Fruit fly (Drosophila melanogaster) whole organism, embryonic: ENCODE data around the gene CG32189.
A peak's percentile ranks its signal among the peaks of the same experiment; 100 is the strongest.

Source experiments
- BEAF-32 ChIP-seq: fragments of 200-800 bp; sonication (Bioruptor generic); optimal IDR thresholded peaks from 3 replicates; lab custom pipeline; 2017; ENCODE audit warnings: missing biosample characterization, missing genetic modification characterization, mild to moderate bottlenecking, moderate library complexity, missing genetic modification reagents
- CG10209 ChIP-seq: fragments of 200-800 bp; sonication (Bioruptor generic); optimal IDR thresholded peaks from 3 replicates; lab custom pipeline; 2017; ENCODE audit warnings: missing biosample characterization, mild to moderate bottlenecking, missing genetic modification characterization, missing genetic modification reagents
- CG13296 ChIP-seq: fragments of 200-800 bp; sonication (Bioruptor generic); optimal IDR thresholded peaks from 3 replicates; lab custom pipeline; 2018; ENCODE audit warnings: missing biosample characterization, mild to moderate bottlenecking, missing genetic modification characterization
- CG14860 ChIP-seq: fragments of 200-800 bp; sonication (Bioruptor generic); IDR thresholded peaks from 3 replicates; pipeline ENCODE4 v1.3.6; 2022; ENCODE audit warnings: missing biosample characterization, missing genetic modification characterization; ENCODE audit not compliant: partially characterized antibody
- CG15269 ChIP-seq: fragments of 200-800 bp; sonication (Bioruptor generic); optimal IDR thresholded peaks from 2 replicates; lab custom pipeline; 2018; ENCODE audit warnings: missing biosample characterization, mild to moderate bottlenecking, missing genetic modification characterization, moderate library complexity
- CG17912 ChIP-seq: fragments of 200-800 bp; sonication (Bioruptor generic); optimal IDR thresholded peaks from 2 replicates; lab custom pipeline; 2018; ENCODE audit warnings: missing biosample characterization, mild to moderate bottlenecking, missing genetic modification characterization
- CG18599 ChIP-seq: fragments of 200-800 bp; sonication (Bioruptor generic); optimal IDR thresholded peaks from 3 replicates; lab custom pipeline; 2017; ENCODE audit warnings: missing biosample characterization, missing genetic modification characterization, mild to moderate bottlenecking, moderate library complexity, missing genetic modification reagents
- CG2202 ChIP-seq: fragments of 200-800 bp; sonication (Bioruptor generic); optimal IDR thresholded peaks from 2 replicates; lab custom pipeline; 2018; ENCODE audit warnings: missing biosample characterization, mild to moderate bottlenecking, missing genetic modification characterization
- CG2875 ChIP-seq: fragments of 200-800 bp; sonication (Bioruptor generic); optimal IDR thresholded peaks from 2 replicates; lab custom pipeline; 2017; ENCODE audit warnings: missing biosample characterization, mild to moderate bottlenecking, missing genetic modification characterization, missing genetic modification reagents
- CG32767 ChIP-seq: fragments of 200-800 bp; sonication (Bioruptor generic); IDR thresholded peaks from 2 replicates; pipeline ENCODE4 v1.3.6; 2022; ENCODE audit warnings: missing biosample characterization, missing genetic modification characterization
- CG3726 ChIP-seq: fragments of 200-800 bp; sonication (Bioruptor generic); IDR thresholded peaks from 3 replicates; pipeline ENCODE4, ENCODE4 v1.3.6; 2022; ENCODE audit warnings: missing biosample characterization, missing genetic modification characterization
- CG42726 ChIP-seq: fragments of 200-800 bp; sonication (Bioruptor generic); IDR thresholded peaks from 2 replicates; pipeline ENCODE4 v1.3.6; 2022; ENCODE audit warnings: missing biosample characterization, missing genetic modification characterization; ENCODE audit not compliant: partially characterized antibody
- CG8924 ChIP-seq: fragments of 200-800 bp; optimal IDR thresholded peaks from 3 replicates; lab custom pipeline; 2019; ENCODE audit warnings: missing biosample characterization, mild to moderate bottlenecking, missing genetic modification characterization, moderate library complexity
- D19B ChIP-seq: fragments of 200-800 bp; sonication (Bioruptor generic); optimal IDR thresholded peaks from 2 replicates; lab custom pipeline; 2017; ENCODE audit warnings: missing biosample characterization, mild to moderate bottlenecking, missing genetic modification characterization
- Dip3 ChIP-seq: fragments of 200-800 bp; sonication (Bioruptor generic); optimal IDR thresholded peaks from 3 replicates; lab custom pipeline; 2016; ENCODE audit warnings: missing biosample characterization, missing genetic modification characterization
- Gsc ChIP-seq: fragments of 200-800 bp; sonication (Bioruptor generic); IDR thresholded peaks from 2 replicates; pipeline ENCODE4 v1.3.6; 2022; ENCODE audit warnings: missing biosample characterization, missing genetic modification characterization
- HmgD ChIP-seq: fragments of 200-800 bp; sonication (Bioruptor generic); optimal IDR thresholded peaks from 3 replicates; lab custom pipeline; 2016; ENCODE audit warnings: missing biosample characterization, missing genetic modification characterization
- Hmx ChIP-seq: fragments of 200-800 bp; sonication (Bioruptor generic); optimal IDR thresholded peaks from 2 replicates; lab custom pipeline; 2016; ENCODE audit warnings: missing biosample characterization, missing genetic modification characterization
- Hr3 ChIP-seq: fragments of 200-800 bp; sonication (Bioruptor generic); optimal IDR thresholded peaks from 3 replicates; lab custom pipeline; 2016; ENCODE audit warnings: missing biosample characterization, missing genetic modification characterization
- Nf-YB ChIP-seq: fragments of 200-800 bp; sonication (Bioruptor generic); optimal IDR thresholded peaks from 3 replicates; lab custom pipeline; 2019; ENCODE audit warnings: missing biosample characterization, mild to moderate bottlenecking, missing genetic modification characterization, moderate library complexity
- Oaz ChIP-seq: fragments of 200-800 bp; sonication (Bioruptor generic); IDR thresholded peaks from 2 replicates; pipeline ENCODE4 v1.3.6; 2022; ENCODE audit warnings: missing biosample characterization, missing genetic modification characterization
- Opbp ChIP-seq: fragments of 200-800 bp; sonication (Bioruptor generic); IDR thresholded peaks from 3 replicates; pipeline ENCODE4 v1.3.6; 2022; ENCODE audit warnings: missing biosample characterization, missing genetic modification characterization; ENCODE audit not compliant: partially characterized antibody
- PHDP ChIP-seq: fragments of 200-800 bp; sonication (Bioruptor generic); optimal IDR thresholded peaks from 3 replicates; lab custom pipeline; 2018; ENCODE audit warnings: missing biosample characterization, mild to moderate bottlenecking, missing genetic modification characterization, moderate library complexity
- Sry-β ChIP-seq: fragments of 200-800 bp; sonication (Bioruptor generic); optimal IDR thresholded peaks from 2 replicates; lab custom pipeline; 2018; ENCODE audit warnings: missing biosample characterization, mild to moderate bottlenecking, missing genetic modification characterization, moderate library complexity
- YL-1 ChIP-seq: fragments of 200-800 bp; sonication (Bioruptor generic); optimal IDR thresholded peaks from 3 replicates; lab custom pipeline; 2017; ENCODE audit warnings: missing biosample characterization, mild to moderate bottlenecking, missing genetic modification characterization
- ash1 ChIP-seq: fragments of 200-800 bp; sonication (Bioruptor generic); optimal IDR thresholded peaks from 2 replicates; lab custom pipeline; 2018; ENCODE audit warnings: missing biosample characterization, mild to moderate bottlenecking, missing genetic modification characterization
- bsh ChIP-seq, 2 experiments: fragments of 200-800 bp; sonication (Bioruptor generic); optimal IDR thresholded peaks; 2 replicates each; lab custom pipeline; 2017 to 2018; ENCODE audit warnings: mild to moderate bottlenecking in 2 of 2, missing biosample characterization in 2 of 2, missing genetic modification characterization in 2 of 2, moderate library complexity in 1 of 2
- chm ChIP-seq: fragments of 200-800 bp; sonication (Bioruptor generic); IDR thresholded peaks from 2 replicates; pipeline ENCODE4 v1.3.6; 2022; ENCODE audit warnings: missing biosample characterization, missing genetic modification characterization
- da ChIP-seq: fragments of 200-800 bp; sonication (Bioruptor generic); optimal IDR thresholded peaks from 2 replicates; lab custom pipeline; 2016; ENCODE audit warnings: missing biosample characterization, missing genetic modification characterization
- dimm ChIP-seq: fragments of 200-800 bp; sonication (Bioruptor generic); IDR thresholded peaks from 2 replicates; pipeline ENCODE4 v1.3.6; 2022; ENCODE audit warnings: missing biosample characterization, missing genetic modification characterization
- dmrt11E ChIP-seq: fragments of 200-800 bp; sonication (Bioruptor generic); optimal IDR thresholded peaks from 3 replicates; lab custom pipeline; 2018; ENCODE audit warnings: missing biosample characterization, mild to moderate bottlenecking, missing genetic modification characterization, moderate library complexity
- ems ChIP-seq: fragments of 200-800 bp; sonication (Bioruptor generic); optimal IDR thresholded peaks from 3 replicates; lab custom pipeline; 2016; ENCODE audit warnings: missing biosample characterization, missing genetic modification characterization
- esg ChIP-seq: fragments of 200-800 bp; sonication (Bioruptor generic); conservative IDR thresholded peaks from 2 replicates; pipeline ENCODE4 v1.3.6; 2022; ENCODE audit warnings: missing biosample characterization, missing genetic modification characterization
- fu2 ChIP-seq: fragments of 200-800 bp; sonication (Bioruptor generic); optimal IDR thresholded peaks from 2 replicates; lab custom pipeline; 2016; ENCODE audit warnings: missing biosample characterization, missing genetic modification characterization
- gcm ChIP-seq: fragments of 200-800 bp; sonication (Bioruptor generic); optimal IDR thresholded peaks from 2 replicates; lab custom pipeline; 2019; ENCODE audit warnings: missing biosample characterization, mild to moderate bottlenecking, missing genetic modification characterization, moderate library complexity
- grau ChIP-seq: fragments of 200-800 bp; optimal IDR thresholded peaks from 3 replicates; lab custom pipeline; 2019; ENCODE audit warnings: missing biosample characterization, mild to moderate bottlenecking, missing genetic modification characterization, moderate library complexity
- hbn ChIP-seq: fragments of 200-800 bp; sonication (Bioruptor generic); IDR thresholded peaks from 2 replicates; pipeline ENCODE4 v1.3.6; 2022; ENCODE audit warnings: missing biosample characterization, missing genetic modification characterization; ENCODE audit not compliant: partially characterized antibody
- klu ChIP-seq: fragments of 200-800 bp; sonication (Bioruptor generic); IDR thresholded peaks from 2 replicates; pipeline ENCODE4 v1.3.6; 2022; ENCODE audit warnings: missing biosample characterization, missing genetic modification characterization
- kni ChIP-seq: fragments of 200-800 bp; sonication (Bioruptor generic); optimal IDR thresholded peaks from 3 replicates; lab custom pipeline; 2017; ENCODE audit warnings: mild to moderate bottlenecking, missing biosample characterization, missing genetic modification reagents, missing genetic modification characterization
- maf-S ChIP-seq: fragments of 200-800 bp; sonication (Bioruptor generic); optimal IDR thresholded peaks from 2 replicates; lab custom pipeline; 2016; ENCODE audit warnings: missing biosample characterization, missing genetic modification characterization
- nerfin-2 ChIP-seq: fragments of 200-800 bp; sonication (Bioruptor generic); IDR thresholded peaks from 2 replicates; pipeline ENCODE4 v1.3.6; 2022; ENCODE audit warnings: missing biosample characterization, missing genetic modification characterization; ENCODE audit not compliant: partially characterized antibody
- otp ChIP-seq: fragments of 200-800 bp; sonication (Bioruptor generic); IDR thresholded peaks from 3 replicates; pipeline ENCODE4, ENCODE4 v1.3.6; 2022; ENCODE audit warnings: missing biosample characterization, missing genetic modification characterization
- p53 ChIP-seq: fragments of 200-800 bp; sonication (Bioruptor generic); optimal IDR thresholded peaks from 2 replicates; lab custom pipeline; 2016; ENCODE audit warnings: missing biosample characterization, missing genetic modification characterization
- pita ChIP-seq: fragments of 200-800 bp; sonication (Bioruptor generic); optimal IDR thresholded peaks from 2 replicates; lab custom pipeline; 2017; ENCODE audit warnings: missing biosample characterization, mild to moderate bottlenecking, missing genetic modification characterization
- rib ChIP-seq: fragments of 200-800 bp; sonication (Bioruptor generic); IDR thresholded peaks from 2 replicates; pipeline ENCODE4 v1.3.6; 2022; ENCODE audit warnings: missing biosample characterization, missing genetic modification characterization
- salm ChIP-seq: fragments of 200-800 bp; sonication (Bioruptor generic); optimal IDR thresholded peaks from 2 replicates; lab custom pipeline; 2018; ENCODE audit warnings: missing biosample characterization, mild to moderate bottlenecking, missing genetic modification characterization
- tap ChIP-seq: fragments of 200-800 bp; optimal IDR thresholded peaks from 3 replicates; lab custom pipeline; 2019; ENCODE audit warnings: missing biosample characterization, mild to moderate bottlenecking, missing genetic modification characterization, moderate library complexity
- tgo ChIP-seq: fragments of 200-800 bp; sonication (Bioruptor generic); IDR thresholded peaks from 3 replicates; pipeline ENCODE4 v1.3.6; 2022; ENCODE audit warnings: missing biosample characterization, missing genetic modification characterization
- ttk ChIP-seq: fragments of 200-800 bp; sonication (Bioruptor generic); IDR thresholded peaks from 2 replicates; pipeline ENCODE4 v2.1.2; 2022; ENCODE audit warnings: missing biosample characterization, missing genetic modification characterization
- usp ChIP-seq: fragments of >200 bp; optimal IDR thresholded peaks from 2 replicates; lab custom pipeline; 2017; ENCODE audit warnings: missing biosample characterization, missing genetic modification characterization
- vvl ChIP-seq: fragments of 200-800 bp; sonication (Bioruptor generic); IDR thresholded peaks from 2 replicates; pipeline ENCODE4 v1.3.6; 2022; ENCODE audit warnings: missing biosample characterization, missing genetic modification characterization

Gene CG32189

DNA sequence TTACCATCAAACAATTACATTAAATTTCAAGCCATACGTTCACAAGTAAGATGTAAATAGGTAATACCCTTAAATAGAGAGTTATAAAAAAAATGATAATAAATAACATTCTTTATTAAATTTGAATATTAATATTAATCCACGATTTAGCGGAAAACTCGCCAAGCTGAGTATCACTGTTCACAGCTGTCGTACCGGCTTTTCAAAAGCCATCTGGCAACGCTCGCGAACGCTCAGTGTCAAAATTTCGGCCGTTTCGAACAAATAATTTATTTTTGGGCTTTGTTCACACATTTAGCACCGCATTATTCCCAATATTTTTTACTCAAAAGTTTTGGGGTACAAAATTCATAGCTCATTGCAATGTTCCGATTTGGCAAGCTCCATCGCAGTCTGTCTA lies 14.5 kb upstream of the CG32189 start, which contains the start of gene TrpRS-m (continued):
- TF ChIP-seq CG3726 (GFP tag; lab: Robert Waterston, UW) (no peak), Oaz (GFP tag; lab: Robert Waterston, UW) (no peak), Dip3 (no peak), Hr3 (GFP tag; lab: Kevin White, UChicago) (no peak), vvl (no peak), ems (GFP tag; lab: Kevin White, UChicago) (no peak), pita (GFP tag; lab: Kevin White, UChicago) (no peak), CG32767 (GFP tag; lab: Robert Waterston, UW) (no peak), otp (GFP tag; lab: Robert Waterston, UW) (no peak), CG17912 (GFP tag; lab: Kevin White, UChicago) (no peak), usp (GFP tag; lab: Kevin White, UChicago) (no peak), CG13296 (GFP tag; lab: Kevin White, UChicago) (no peak), kni (no peak), rib (no peak), bsh (GFP tag; optimal IDR thresholded peaks at IDR 0.05; lab: Kevin White, UChicago) (no peak), tgo (GFP tag; lab: Robert Waterston, UW) (no peak), Gsc (GFP tag; lab: Robert Waterston, UW) (no peak), salm (no peak), HmgD (no peak), CG42726 (GFP tag; lab: Robert Waterston, UW) (no peak), PHDP (tag; lab: Kevin White, UChicago) (peak; percentile 1), dimm (GFP tag; lab: Robert Waterston, UW) (no peak), CG14860 (GFP tag; lab: Robert Waterston, UW) (no peak), BEAF-32 (GFP tag; lab: Kevin White, UChicago) (peak; percentile 3), gcm (GFP tag; lab: Kevin White, UChicago) (no peak), grau (tag; lab: Kevin White, UChicago) (peak; percentile 30), da (GFP tag; lab: Kevin White, UChicago) (no peak), p53 (no peak), esg (no peak), Sry-β (peak; percentile 92), maf-S (GFP tag; lab: Kevin White, UChicago) (no peak), nerfin-2 (GFP tag; lab: Robert Waterston, UW) (no peak), chm (GFP tag; lab: Robert Waterston, UW) (no peak), hbn (no peak), YL-1 (GFP tag; lab: Kevin White, UChicago) (peak; percentile 60), Opbp (GFP tag; lab: Robert Waterston, UW) (no peak; the same call in 2 of the 3 replicates), CG2875 (GFP tag; lab: Kevin White, UChicago) (no peak), CG15269 (tag; lab: Kevin White, UChicago) (peak; percentile 6), Nf-YB (GFP tag; lab: Kevin White, UChicago) (no peak), fu2 (GFP tag; lab: Kevin White, UChicago) (no peak), tap (no peak), ash1 (GFP tag; lab: Kevin White, UChicago) (no peak), CG10209 (GFP tag; lab: Kevin White, UChicago) (no peak), klu (GFP tag; lab: Robert Waterston, UW) (no peak), dmrt11E (tag; lab: Kevin White, UChicago) (no peak), ttk (no peak), CG18599 (GFP tag; lab: Kevin White, UChicago) (no peak), CG2202 (tag; lab: Kevin White, UChicago) (no peak), CG8924 (tag; lab: Kevin White, UChicago) (no peak), D19B (GFP tag; lab: Kevin White, UChicago) (no peak), Hmx (no peak)
